Worm (Caenorhabditis elegans) whole organism, midembryonic: ENCODE results near the gene hlh-1.

ENCODE experiments used
- T22C8.4 ChIP-seq: fragments of 200-800 bp; sonication (Bioruptor generic); IDR thresholded peaks from 2 replicates; pipeline ENCODE4 v1.3.6; 2022; ENCODE audit warnings: missing genetic modification characterization, missing compliant biosample characterization
- cog-1 ChIP-seq: sonication (generic microtip); optimal IDR thresholded peaks from 2 replicates; lab custom pipeline; 2016; ENCODE audit warnings: missing genetic modification characterization, missing compliant biosample characterization
- flt-1 ChIP-seq: fragments of 200-800 bp; sonication (Bioruptor generic); IDR thresholded peaks from 2 replicates; pipeline ENCODE4 v1.3.6; 2022; ENCODE audit warnings: missing genetic modification characterization, missing compliant biosample characterization
- ztf-23 ChIP-seq: fragments of 200-800 bp; sonication (Bioruptor generic); IDR thresholded peaks from 2 replicates; pipeline ENCODE4 v1.3.6; 2022; ENCODE audit warnings: missing genetic modification reagents, missing genetic modification characterization, missing compliant biosample characterization
- ztf-29 ChIP-seq: fragments of 200-800 bp; sonication (Bioruptor generic); IDR thresholded peaks from 2 replicates; pipeline ENCODE4 v1.3.6; 2022; ENCODE audit warnings: missing genetic modification reagents, missing genetic modification characterization, missing compliant biosample characterization

DNA sequence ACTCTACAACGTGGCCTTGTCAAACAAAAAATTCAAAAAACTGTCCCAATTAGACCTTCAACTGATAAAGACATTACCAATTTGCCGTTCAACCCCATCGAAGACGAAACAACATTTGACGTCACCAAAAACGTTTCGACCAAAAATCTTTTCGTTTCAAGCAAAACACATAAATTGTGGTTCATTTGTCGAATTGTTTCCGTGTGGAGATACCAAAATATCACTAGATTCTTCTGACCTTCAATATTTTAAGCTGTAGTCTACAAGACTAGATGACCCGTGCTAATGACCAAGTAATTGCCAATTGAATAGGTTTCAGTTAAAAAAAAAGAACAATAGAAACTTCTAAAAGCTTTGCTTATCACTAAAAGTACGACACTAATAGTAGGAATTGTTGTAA is 30.0 kb downstream of the hlh-1 start:
- TF ChIP-seq cog-1 (no peak), flt-1 (no peak), T22C8.4 (no peak), ztf-23 (GFP tag; lab: Robert Waterston, UW) (no peak), ztf-29 (GFP tag; lab: Robert Waterston, UW) (no peak)
